Fruit fly (Drosophila melanogaster) whole organism, prepupa: Measurements from ENCODE around the gene CG14089.

Experiments
- Blimp-1 ChIP-seq: fragments of 200-800 bp; sonication (Bioruptor generic); optimal IDR thresholded peaks from 3 replicates; lab custom pipeline; 2017; ENCODE audit warnings: missing biosample characterization, missing genetic modification characterization, mild to moderate bottlenecking, moderate library complexity, missing genetic modification reagents
- CG10669 ChIP-seq: fragments of 200-800 bp; sonication (Bioruptor generic); optimal IDR thresholded peaks from 3 replicates; lab custom pipeline; 2018; ENCODE audit warnings: missing biosample characterization, mild to moderate bottlenecking, missing genetic modification characterization, moderate library complexity
- CG11294 ChIP-seq: fragments of 200-800 bp; sonication (Bioruptor generic); IDR thresholded peaks from 2 replicates; pipeline ENCODE4 v1.3.6; 2022; ENCODE audit warnings: missing biosample characterization, missing genetic modification characterization
- CG11762 ChIP-seq: fragments of 200-800 bp; sonication (Bioruptor generic); optimal IDR thresholded peaks from 3 replicates; lab custom pipeline; 2016; ENCODE audit warnings: missing biosample characterization, missing genetic modification characterization; ENCODE audit not compliant: insufficient read depth
- CG11902 ChIP-seq: fragments of 200-800 bp; sonication (Bioruptor generic); optimal IDR thresholded peaks from 3 replicates; lab custom pipeline; 2016; ENCODE audit warnings: missing biosample characterization, missing genetic modification characterization
- CG15336 ChIP-seq: fragments of 200-800 bp; sonication (Bioruptor generic); IDR thresholded peaks from 2 replicates; pipeline ENCODE4 v1.3.6; 2022; ENCODE audit warnings: missing biosample characterization, missing genetic modification characterization
- CG3032 ChIP-seq: fragments of 200-800 bp; optimal IDR thresholded peaks from 2 replicates; lab custom pipeline; 2019; ENCODE audit warnings: missing biosample characterization, mild to moderate bottlenecking, missing genetic modification characterization, moderate library complexity
- CG31627 ChIP-seq: fragments of 200-800 bp; sonication (Bioruptor generic); optimal IDR thresholded peaks from 3 replicates; lab custom pipeline; 2016; ENCODE audit warnings: missing biosample characterization, missing genetic modification characterization
- CG32006 ChIP-seq: fragments of 200-800 bp; sonication (Bioruptor generic); optimal IDR thresholded peaks from 3 replicates; lab custom pipeline; 2017; ENCODE audit warnings: missing biosample characterization, mild to moderate bottlenecking, missing genetic modification characterization
- CG3919 ChIP-seq: fragments of 200-800 bp; sonication (Bioruptor generic); optimal IDR thresholded peaks from 3 replicates; lab custom pipeline; 2016; ENCODE audit warnings: missing biosample characterization, missing genetic modification characterization
- CG4318 ChIP-seq: fragments of 200-800 bp; sonication (Bioruptor generic); optimal IDR thresholded peaks from 3 replicates; lab custom pipeline; 2017; ENCODE audit warnings: missing biosample characterization, mild to moderate bottlenecking, missing genetic modification characterization
- CG6163 ChIP-seq: fragments of 200-800 bp; sonication (Bioruptor generic); IDR thresholded peaks from 3 replicates; pipeline ENCODE4 v1.3.6; 2022; ENCODE audit warnings: missing biosample characterization, missing genetic modification characterization
- CG6792 ChIP-seq: fragments of 200-800 bp; sonication (Bioruptor generic); optimal IDR thresholded peaks from 3 replicates; lab custom pipeline; 2016; ENCODE audit warnings: missing biosample characterization, missing genetic modification characterization
- CG7368 ChIP-seq: fragments of 200-800 bp; sonication (Bioruptor generic); optimal IDR thresholded peaks from 3 replicates; lab custom pipeline; 2016; ENCODE audit warnings: missing biosample characterization, missing genetic modification characterization
- CG8119 ChIP-seq: fragments of 200-800 bp; sonication (Bioruptor generic); IDR thresholded peaks from 3 replicates; pipeline ENCODE4 v1.3.6; 2022; ENCODE audit warnings: missing biosample characterization, missing genetic modification characterization
- CG8632 ChIP-seq: fragments of 200-800 bp; sonication (Bioruptor generic); optimal IDR thresholded peaks from 3 replicates; lab custom pipeline; 2016; ENCODE audit warnings: missing biosample characterization, missing genetic modification characterization
- Eip75B ChIP-seq: fragments of 200-800 bp; sonication (Bioruptor generic); optimal IDR thresholded peaks from 3 replicates; lab custom pipeline; 2016; ENCODE audit warnings: missing biosample characterization, missing genetic modification characterization
- Eip78C ChIP-seq: fragments of 200-800 bp; sonication (Bioruptor generic); peaks from one replicate; lab custom pipeline; 2016; ENCODE audit warnings: missing biosample characterization, missing genetic modification characterization
- Eip93F ChIP-seq: fragments of 200-800 bp; sonication (Bioruptor generic); optimal IDR thresholded peaks from 2 replicates; lab custom pipeline; 2016; ENCODE audit warnings: missing biosample characterization, mild to moderate bottlenecking, missing genetic modification characterization
- Ets21C ChIP-seq: fragments of 200-800 bp; sonication (Bioruptor generic); optimal IDR thresholded peaks from 3 replicates; lab custom pipeline; 2016; ENCODE audit warnings: missing biosample characterization, missing genetic modification characterization
- Ets96B ChIP-seq: fragments of 200-800 bp; optimal IDR thresholded peaks from 2 replicates; lab custom pipeline; 2019; ENCODE audit warnings: missing biosample characterization, mild to moderate bottlenecking, missing genetic modification characterization, moderate library complexity
- Gug ChIP-seq: fragments of 200-800 bp; sonication (Bioruptor generic); IDR thresholded peaks from 2 replicates; pipeline ENCODE4 v1.3.6; 2022; ENCODE audit warnings: missing biosample characterization, missing genetic modification characterization
- Hr38 ChIP-seq: sonication (Bioruptor generic); optimal IDR thresholded peaks from 2 replicates; lab custom pipeline; 2016; ENCODE audit warnings: missing biosample characterization, missing genetic modification characterization
- Hr39 ChIP-seq: fragments of 200-800 bp; sonication (Bioruptor generic); optimal IDR thresholded peaks from 2 replicates; lab custom pipeline; 2016; ENCODE audit warnings: missing biosample characterization, missing genetic modification characterization
- OdsH ChIP-seq: fragments of 200-800 bp; sonication (Bioruptor generic); optimal IDR thresholded peaks from 3 replicates; lab custom pipeline; 2016; ENCODE audit warnings: missing biosample characterization, missing genetic modification characterization
- Sox14 ChIP-seq: fragments of 200-800 bp; sonication (Bioruptor generic); optimal IDR thresholded peaks from 3 replicates; lab custom pipeline; 2016; ENCODE audit warnings: missing biosample characterization, missing genetic modification characterization
- achi ChIP-seq: fragments of 200-800 bp; sonication (Bioruptor generic); optimal IDR thresholded peaks from 3 replicates; lab custom pipeline; 2016; ENCODE audit warnings: missing biosample characterization, missing genetic modification characterization
- cyc ChIP-seq: fragments of 200-800 bp; sonication (Bioruptor generic); optimal IDR thresholded peaks from 3 replicates; lab custom pipeline; 2016; ENCODE audit warnings: missing biosample characterization, missing genetic modification characterization
- dac ChIP-seq: fragments of 200-800 bp; sonication (Bioruptor generic); optimal IDR thresholded peaks from 2 replicates; lab custom pipeline; 2017; ENCODE audit warnings: missing biosample characterization, mild to moderate bottlenecking, missing genetic modification characterization
- dsx ChIP-seq: fragments of 200-800 bp; optimal IDR thresholded peaks from 3 replicates; lab custom pipeline; 2019; ENCODE audit warnings: missing biosample characterization, mild to moderate bottlenecking, missing genetic modification characterization, moderate library complexity; ENCODE audit not compliant: poor library complexity, severe bottlenecking
- esn ChIP-seq: fragments of 200-800 bp; sonication (Bioruptor generic); optimal IDR thresholded peaks from 2 replicates; lab custom pipeline; 2016; ENCODE audit warnings: missing biosample characterization, mild to moderate bottlenecking, missing genetic modification characterization, moderate library complexity
- fd59A ChIP-seq: fragments of 200-800 bp; sonication (Bioruptor generic); optimal IDR thresholded peaks from 2 replicates; lab custom pipeline; 2017; ENCODE audit warnings: missing biosample characterization, mild to moderate bottlenecking, missing genetic modification characterization, missing genetic modification reagents
- fkh ChIP-seq: fragments of 200-800 bp; sonication (Bioruptor generic); optimal IDR thresholded peaks from 3 replicates; lab custom pipeline; 2017; ENCODE audit warnings: missing biosample characterization, mild to moderate bottlenecking, missing genetic modification characterization, moderate library complexity
- net ChIP-seq: fragments of 200-800 bp; sonication (Bioruptor generic); optimal IDR thresholded peaks from 3 replicates; lab custom pipeline; 2016; ENCODE audit warnings: missing biosample characterization, missing genetic modification characterization
- pdm3 ChIP-seq: fragments of 200-800 bp; sonication (Bioruptor generic); optimal IDR thresholded peaks from 3 replicates; lab custom pipeline; 2016; ENCODE audit warnings: missing biosample characterization, missing genetic modification characterization
- salr ChIP-seq, 2 experiments: fragments of 200-800 bp; sonication (Bioruptor generic); optimal IDR thresholded peaks; 3 replicates each; lab custom pipeline; 2016 to 2018; ENCODE audit warnings: missing biosample characterization in 2 of 2, missing genetic modification characterization in 2 of 2, mild to moderate bottlenecking in 1 of 2
- spab ChIP-seq: fragments of 200-800 bp; sonication (Bioruptor generic); optimal IDR thresholded peaks from 2 replicates; lab custom pipeline; 2017; ENCODE audit warnings: missing biosample characterization, mild to moderate bottlenecking, missing genetic modification characterization, missing genetic modification reagents
- ss ChIP-seq, 2 experiments: fragments of 200-800 bp; sonication (Bioruptor generic); optimal IDR thresholded peaks; 2 replicates in 1 of 2; 3 replicates in 1 of 2; lab custom pipeline; 2017 to 2018; ENCODE audit warnings: mild to moderate bottlenecking in 2 of 2, missing biosample characterization in 2 of 2, missing genetic modification characterization in 2 of 2, moderate library complexity in 1 of 2
- vri ChIP-seq: fragments of 200-800 bp; sonication (Bioruptor generic); optimal IDR thresholded peaks from 3 replicates; lab custom pipeline; 2016; ENCODE audit warnings: missing biosample characterization, mild to moderate bottlenecking, missing genetic modification characterization

CG14089 gene

DNA sequence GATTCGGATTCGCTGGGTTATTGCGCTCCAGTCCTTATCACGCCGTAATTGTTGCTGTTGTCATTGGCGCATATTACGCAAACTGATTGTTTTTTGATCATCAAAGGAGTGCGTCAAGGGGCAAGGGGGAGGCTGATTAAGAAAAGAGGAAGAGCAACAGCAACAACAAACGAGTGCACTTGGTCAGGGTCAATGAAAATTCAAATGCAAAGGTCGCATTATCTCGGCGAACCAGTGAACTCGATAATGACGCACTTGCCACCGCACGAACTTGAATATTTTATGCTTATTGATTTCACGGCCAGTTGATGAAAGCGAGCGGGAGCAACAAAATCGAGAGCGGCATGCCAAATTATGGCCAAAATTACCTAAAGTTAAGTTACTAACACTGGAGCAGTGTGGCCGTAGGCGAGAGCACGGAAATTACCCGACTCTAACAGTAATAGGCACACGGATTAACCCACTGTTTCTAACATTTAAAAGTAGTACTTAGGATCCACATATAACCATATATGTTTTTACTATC, 20.3 kb downstream of the CG14089 start, which contains the start of gene nes (continued):
- TF ChIP-seq fd59A (GFP tag; lab: Kevin White, UChicago) (no peak), fkh (GFP tag; lab: Kevin White, UChicago) (no peak), net (GFP tag; lab: Kevin White, UChicago) (no peak), Eip75B (GFP tag; lab: Kevin White, UChicago) (peak; percentile 47), cyc (GFP tag; lab: Kevin White, UChicago) (peak; percentile 22), CG32006 (GFP tag; lab: Kevin White, UChicago) (no peak), vri (peak; percentile 100), CG15336 (GFP tag; lab: Robert Waterston, UW) (no peak), Ets21C (GFP tag; lab: Kevin White, UChicago) (no peak), dsx (GFP tag; lab: Kevin White, UChicago) (no peak), salr (GFP tag; optimal IDR thresholded peaks at IDR 0.05; lab: Kevin White, UChicago) (no peak), dac (GFP tag; lab: Kevin White, UChicago) (no peak), Ets96B (tag; lab: Kevin White, UChicago) (no peak), Hr39 (GFP tag; lab: Kevin White, UChicago) (peak; percentile 12), CG11762 (no peak), Sox14 (peak; percentile 16), CG8632 (GFP tag; lab: Kevin White, UChicago) (no peak), Eip78C (GFP tag; lab: Kevin White, UChicago) (peak; percentile 68), CG10669 (GFP tag; lab: Kevin White, UChicago) (no peak), Hr38 (GFP tag; lab: Kevin White, UChicago) (no peak), Gug (GFP tag; lab: Robert Waterston, UW) (no peak), CG11902 (GFP tag; lab: Kevin White, UChicago) (no peak), CG3919 (GFP tag; lab: Kevin White, UChicago) (no peak), CG6163 (GFP tag; lab: Robert Waterston, UW) (peak; percentile 53; the same call in 1 of the 3 replicates), CG8119 (GFP tag; lab: Robert Waterston, UW) (no peak), achi (GFP tag; lab: Kevin White, UChicago) (no peak), spab (GFP tag; lab: Kevin White, UChicago) (no peak), Blimp-1 (GFP tag; lab: Kevin White, UChicago) (no peak), CG6792 (GFP tag; lab: Kevin White, UChicago) (no peak), OdsH (GFP tag; lab: Kevin White, UChicago) (no peak), esn (GFP tag; lab: Kevin White, UChicago) (no peak), ss (GFP tag; optimal IDR thresholded peaks at IDR 0.05; lab: Kevin White, UChicago) (no peak), CG31627 (peak; percentile 38), Eip93F (GFP tag; lab: Kevin White, UChicago) (peak; percentile 21), pdm3 (no peak)
- TF ChIP-seq, all 60 proteins: peak for 12

DNA sequence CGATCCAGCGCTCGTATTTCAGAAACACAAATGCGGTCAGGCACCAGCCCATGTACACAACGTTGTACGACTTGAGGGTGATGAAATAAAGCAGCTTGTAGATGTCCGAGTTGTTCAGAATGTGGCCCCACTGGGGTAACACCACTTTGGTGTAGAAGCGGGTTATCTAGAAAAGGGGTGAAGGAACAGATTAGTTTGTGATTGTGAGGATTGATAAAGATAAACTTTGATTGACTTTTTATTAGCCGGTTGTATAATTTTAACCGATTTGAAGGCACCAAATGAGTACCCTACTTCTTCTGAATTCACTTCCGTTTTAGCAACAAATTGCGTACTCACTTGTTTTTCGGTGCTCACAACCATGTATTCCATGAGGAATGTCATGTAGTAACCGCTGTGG, 22.4 kb downstream of the CG14089 start:
- no peak for TF ChIP-seq dac (GFP tag; lab: Kevin White, UChicago)
- TF ChIP-seq CG4318 (GFP tag; lab: Kevin White, UChicago) = no peak
- no peak for TF ChIP-seq CG7368
- no peak for TF ChIP-seq CG3032 (tag; lab: Kevin White, UChicago)
- no peak for TF ChIP-seq CG11294 (GFP tag; lab: Robert Waterston, UW)
- no peak for TF ChIP-seq esn (GFP tag; lab: Kevin White, UChicago)
